Worm (Caenorhabditis elegans): ENCODE results near the gene acl-9.

DNA sequence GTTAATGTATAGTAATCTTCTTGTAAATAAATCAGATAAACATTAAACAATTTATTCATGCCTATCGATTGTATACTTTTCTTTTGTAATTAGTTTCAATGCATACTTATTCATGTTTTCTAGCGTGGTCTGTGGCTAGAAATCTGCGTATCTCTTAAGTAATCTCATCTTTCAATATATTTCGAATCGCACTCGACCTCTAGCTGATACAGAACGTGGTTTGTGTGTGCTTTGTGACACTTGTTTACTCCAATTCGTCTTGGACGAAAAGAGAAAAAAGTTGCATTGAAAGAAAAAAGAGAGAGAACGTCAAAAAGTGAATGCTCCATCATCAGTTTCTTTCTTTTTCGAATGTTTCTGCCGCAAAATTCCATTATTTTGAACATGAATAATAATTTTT, 45.4 kb downstream of the acl-9 start:
- TF ChIP-seq elt-3 (tag; optimal IDR thresholded peaks at IDR 0.05): no peak
- TF ChIP-seq pqm-1 (tag; optimal IDR thresholded peaks at IDR 0.05): no peak
- TF ChIP-seq sptf-1 (tag; optimal IDR thresholded peaks at IDR 0.05): no peak
- TF ChIP-seq ceh-90 (tag; optimal IDR thresholded peaks at IDR 0.05): no peak

Measured in whole organism, L1 larva.